Worm (Caenorhabditis elegans) whole organism, mixed stage, embryonic: Measurements from ENCODE around the gene ift-81.

Experiments
- bed-3 ChIP-seq: fragments of 200-800 bp; sonication (Bioruptor generic); optimal IDR thresholded peaks from 3 replicates; lab custom pipeline; 2018; ENCODE audit warnings: mild to moderate bottlenecking, missing genetic modification characterization, moderate library complexity, missing compliant biosample characterization
- blmp-1 ChIP-seq: fragments of 150-350 bp; optimal IDR thresholded peaks from 2 replicates; lab custom pipeline; 2014; ENCODE audit warnings: missing biosample characterization, missing genetic modification characterization
- ces-1 ChIP-seq: fragments of 150-350 bp; optimal IDR thresholded peaks from 2 replicates; lab custom pipeline; 2014; ENCODE audit warnings: missing biosample characterization, missing genetic modification reagents, missing genetic modification characterization
- elt-3 ChIP-seq: fragments of 150-350 bp; optimal IDR thresholded peaks from 2 replicates; lab custom pipeline; 2014; ENCODE audit warnings: missing biosample characterization, missing genetic modification characterization
- lin-13 ChIP-seq: fragments of 150-350 bp; optimal IDR thresholded peaks from 2 replicates; lab custom pipeline; 2014; ENCODE audit warnings: missing biosample characterization, missing genetic modification characterization
- lsy-2 ChIP-seq: fragments of 150-350 bp; optimal IDR thresholded peaks from 2 replicates; lab custom pipeline; 2014; ENCODE audit warnings: missing biosample characterization, missing genetic modification characterization
- mep-1 ChIP-seq: fragments of 150-350 bp; optimal IDR thresholded peaks from 2 replicates; lab custom pipeline; 2017; ENCODE audit warnings: missing biosample characterization, missing genetic modification reagents, missing genetic modification characterization, inconsistent platforms
- nhr-237 ChIP-seq: fragments of 150-350 bp; optimal IDR thresholded peaks from 2 replicates; lab custom pipeline; 2014; ENCODE audit warnings: missing biosample characterization, missing genetic modification characterization
- nhr-76 ChIP-seq: sonication (generic microtip); optimal IDR thresholded peaks from 2 replicates; lab custom pipeline; 2017; ENCODE audit warnings: missing biosample characterization, missing genetic modification characterization
- pha-4 ChIP-seq: fragments of 150-350 bp; optimal IDR thresholded peaks from 2 replicates; lab custom pipeline; 2018; ENCODE audit warnings: missing biosample characterization, missing genetic modification reagents, missing genetic modification characterization
- unc-39 ChIP-seq: fragments of 150-350 bp; optimal IDR thresholded peaks from 2 replicates; lab custom pipeline; 2014; ENCODE audit warnings: missing biosample characterization, missing genetic modification characterization
- unc-62 ChIP-seq: fragments of 150-350 bp; optimal IDR thresholded peaks from 2 replicates; lab custom pipeline; 2014; ENCODE audit warnings: missing biosample characterization, missing genetic modification reagents, missing genetic modification characterization
- ztf-11 ChIP-seq: fragments of 150-350 bp; optimal IDR thresholded peaks from 2 replicates; lab custom pipeline; 2014; ENCODE audit warnings: missing biosample characterization, missing genetic modification characterization

ce11 chrX:5321563-5321962, 23.2 kb downstream of the ift-81 start:
- no peak for TF ChIP-seq lin-13
- TF ChIP-seq ztf-11 (tag; lab: Kevin White, UChicago): no peak
- TF ChIP-seq lsy-2 (tag; lab: Kevin White, UChicago): no peak
- TF ChIP-seq nhr-76 (tag; lab: Kevin White, UChicago): no peak
- no peak for TF ChIP-seq mep-1 (tag; lab: Kevin White, UChicago)
- TF ChIP-seq unc-39: no peak
- TF ChIP-seq unc-62: no peak
- peak; percentile 82 for TF ChIP-seq ces-1 (GFP tag; lab: Kevin White, UChicago)
- TF ChIP-seq blmp-1 (tag; lab: Kevin White, UChicago): no peak
- TF ChIP-seq nhr-237: no peak
- TF ChIP-seq elt-3 (tag; lab: Kevin White, UChicago): no peak
- no peak for TF ChIP-seq pha-4 (tag; lab: Kevin White, UChicago)
- TF ChIP-seq bed-3: no peak
